Fruit fly (Drosophila melanogaster) whole organism, embryonic: ENCODE results near the gene CG13924.
A peak's percentile ranks its signal among the peaks of the same experiment; 100 is the strongest.

ENCODE experiments used
- Bgb ChIP-seq: fragments of 200-800 bp; sonication (Bioruptor generic); IDR thresholded peaks from 2 replicates; pipeline ENCODE4 v1.3.6; 2022; ENCODE audit warnings: missing biosample characterization, missing genetic modification characterization; ENCODE audit not compliant: partially characterized antibody
- CG11247 ChIP-seq: fragments of 200-800 bp; sonication (Bioruptor generic); IDR thresholded peaks from 2 replicates; pipeline ENCODE4 v1.3.6; 2022; ENCODE audit warnings: missing biosample characterization, missing genetic modification characterization
- CG12659 ChIP-seq: fragments of 200-800 bp; sonication (Bioruptor generic); optimal IDR thresholded peaks from 3 replicates; lab custom pipeline; 2017; ENCODE audit warnings: mild to moderate bottlenecking, missing biosample characterization, missing genetic modification reagents, missing genetic modification characterization
- CG13894 ChIP-seq: fragments of 200-800 bp; sonication (Bioruptor generic); optimal IDR thresholded peaks from 3 replicates; lab custom pipeline; 2018; ENCODE audit warnings: missing biosample characterization, mild to moderate bottlenecking, missing genetic modification characterization, moderate library complexity
- CG1603 ChIP-seq: fragments of 200-800 bp; sonication (Bioruptor generic); optimal IDR thresholded peaks from 2 replicates; lab custom pipeline; 2019; ENCODE audit warnings: missing biosample characterization, mild to moderate bottlenecking, missing genetic modification characterization, moderate library complexity
- CG16813 ChIP-seq: fragments of 200-800 bp; sonication (Bioruptor generic); IDR thresholded peaks from 3 replicates; pipeline ENCODE4 v1.3.6; 2022; ENCODE audit warnings: missing biosample characterization, missing genetic modification characterization; ENCODE audit not compliant: partially characterized antibody
- CG16863 ChIP-seq: fragments of 200-800 bp; sonication (Bioruptor generic); optimal IDR thresholded peaks from 3 replicates; lab custom pipeline; 2016; ENCODE audit warnings: missing biosample characterization, missing genetic modification characterization
- CG17359 ChIP-seq: fragments of 200-800 bp; sonication (Bioruptor generic); optimal IDR thresholded peaks from 3 replicates; lab custom pipeline; 2018; ENCODE audit warnings: missing biosample characterization, mild to moderate bottlenecking, missing genetic modification characterization, moderate library complexity
- CG30431 ChIP-seq: fragments of 200-800 bp; sonication (Bioruptor generic); optimal IDR thresholded peaks from 2 replicates; lab custom pipeline; 2017; ENCODE audit warnings: missing biosample characterization, missing genetic modification characterization
- CG31388 ChIP-seq: fragments of 200-800 bp; sonication (Bioruptor generic); optimal IDR thresholded peaks from 2 replicates; lab custom pipeline; 2016; ENCODE audit warnings: missing biosample characterization, missing genetic modification characterization
- CG3407 ChIP-seq: fragments of 200-800 bp; sonication (Bioruptor generic); optimal IDR thresholded peaks from 2 replicates; lab custom pipeline; 2018; ENCODE audit warnings: missing biosample characterization, mild to moderate bottlenecking, missing genetic modification characterization
- CG34224 ChIP-seq: fragments of 200-800 bp; sonication (Bioruptor generic); IDR thresholded peaks from 3 replicates; pipeline ENCODE4 v1.3.6; 2022; ENCODE audit warnings: missing biosample characterization, missing genetic modification characterization; ENCODE audit not compliant: partially characterized antibody
- CG42726 ChIP-seq: fragments of 200-800 bp; sonication (Bioruptor generic); IDR thresholded peaks from 2 replicates; pipeline ENCODE4 v1.3.6; 2022; ENCODE audit warnings: missing biosample characterization, missing genetic modification characterization; ENCODE audit not compliant: partially characterized antibody
- CG4328 ChIP-seq: fragments of 200-800 bp; sonication (Bioruptor generic); optimal IDR thresholded peaks from 3 replicates; lab custom pipeline; 2017; ENCODE audit warnings: missing biosample characterization, missing genetic modification reagents, missing genetic modification characterization
- CG6791 ChIP-seq: fragments of 200-800 bp; sonication (Bioruptor generic); IDR thresholded peaks from 3 replicates; pipeline ENCODE4 v1.3.6; 2022; ENCODE audit warnings: missing biosample characterization, missing genetic modification characterization; ENCODE audit not compliant: partially characterized antibody
- CG8281 ChIP-seq: fragments of 200-800 bp; sonication (Bioruptor generic); optimal IDR thresholded peaks from 2 replicates; lab custom pipeline; 2018; ENCODE audit warnings: missing biosample characterization, mild to moderate bottlenecking, missing genetic modification characterization, moderate library complexity
- CG8290 ChIP-seq, 3 experiments: fragments of 200-800 bp; sonication (Bioruptor generic); optimal IDR thresholded peaks; 2 replicates each; lab custom pipeline; 2016 to 2019; ENCODE audit warnings: missing biosample characterization in 3 of 3, missing genetic modification characterization in 3 of 3, mild to moderate bottlenecking in 2 of 3, moderate library complexity in 1 of 3
- CG8478 ChIP-seq: fragments of >200 bp; optimal IDR thresholded peaks from 2 replicates; lab custom pipeline; 2018
- CG8924 ChIP-seq: fragments of 200-800 bp; optimal IDR thresholded peaks from 3 replicates; lab custom pipeline; 2019; ENCODE audit warnings: missing biosample characterization, mild to moderate bottlenecking, missing genetic modification characterization, moderate library complexity
- CG9727 ChIP-seq: fragments of 200-800 bp; sonication (Bioruptor generic); optimal IDR thresholded peaks from 3 replicates; lab custom pipeline; 2017; ENCODE audit warnings: missing biosample characterization, mild to moderate bottlenecking, missing genetic modification characterization
- CG9797 ChIP-seq: fragments of 200-800 bp; sonication (Bioruptor generic); optimal IDR thresholded peaks from 3 replicates; lab custom pipeline; 2018; ENCODE audit warnings: missing biosample characterization, mild to moderate bottlenecking, missing genetic modification characterization
- D19A ChIP-seq: fragments of 200-800 bp; optimal IDR thresholded peaks from 3 replicates; lab custom pipeline; 2019; ENCODE audit warnings: missing biosample characterization, mild to moderate bottlenecking, missing genetic modification characterization, moderate library complexity
- Dip2 ChIP-seq: fragments of 200-800 bp; sonication (Bioruptor generic); IDR thresholded peaks from 2 replicates; pipeline ENCODE4 v1.3.6; 2022; ENCODE audit warnings: missing biosample characterization, missing genetic modification characterization
- Dp ChIP-seq: fragments of 200-800 bp; sonication (Bioruptor generic); optimal IDR thresholded peaks from 2 replicates; lab custom pipeline; 2018; ENCODE audit warnings: missing biosample characterization, mild to moderate bottlenecking, missing genetic modification characterization, moderate library complexity
- Fer3 ChIP-seq: fragments of 200-800 bp; sonication (Bioruptor generic); optimal IDR thresholded peaks from 2 replicates; lab custom pipeline; 2018; ENCODE audit warnings: missing biosample characterization, mild to moderate bottlenecking, missing genetic modification characterization, moderate library complexity
- HLH4C ChIP-seq: fragments of 200-800 bp; sonication (Bioruptor generic); IDR thresholded peaks from 3 replicates; pipeline ENCODE4 v1.3.6; 2022; ENCODE audit warnings: missing biosample characterization, missing genetic modification characterization; ENCODE audit not compliant: partially characterized antibody
- HLH54F ChIP-seq: fragments of 200-800 bp; sonication (Bioruptor generic); optimal IDR thresholded peaks from 3 replicates; lab custom pipeline; 2016; ENCODE audit warnings: missing biosample characterization, missing genetic modification characterization
- Hey ChIP-seq: fragments of 200-800 bp; sonication (Bioruptor generic); optimal IDR thresholded peaks from 3 replicates; lab custom pipeline; 2018; ENCODE audit warnings: missing biosample characterization, mild to moderate bottlenecking, missing genetic modification characterization
- Hr3 ChIP-seq: fragments of 200-800 bp; sonication (Bioruptor generic); optimal IDR thresholded peaks from 3 replicates; lab custom pipeline; 2016; ENCODE audit warnings: missing biosample characterization, missing genetic modification characterization
- Mad ChIP-seq: fragments of 200-800 bp; sonication (Bioruptor generic); optimal IDR thresholded peaks from 2 replicates; lab custom pipeline; 2016; ENCODE audit warnings: missing biosample characterization, missing genetic modification characterization
- NK7.1 ChIP-seq: fragments of 200-800 bp; sonication (Bioruptor generic); optimal IDR thresholded peaks from 3 replicates; lab custom pipeline; 2016; ENCODE audit warnings: missing biosample characterization, missing genetic modification characterization
- Nf-YB ChIP-seq: fragments of 200-800 bp; sonication (Bioruptor generic); optimal IDR thresholded peaks from 3 replicates; lab custom pipeline; 2019; ENCODE audit warnings: missing biosample characterization, mild to moderate bottlenecking, missing genetic modification characterization, moderate library complexity
- Poxn ChIP-seq: fragments of 200-800 bp; sonication (Bioruptor generic); IDR thresholded peaks from 2 replicates; pipeline ENCODE4 v1.3.6; 2022; ENCODE audit warnings: missing biosample characterization, missing genetic modification characterization
- Sry-δ ChIP-seq: fragments of 200-800 bp; sonication (Bioruptor generic); optimal IDR thresholded peaks from 2 replicates; lab custom pipeline; 2016; ENCODE audit warnings: missing biosample characterization, missing genetic modification characterization
- Ssrp ChIP-seq: fragments of 200-800 bp; sonication (Bioruptor generic); optimal IDR thresholded peaks from 2 replicates; lab custom pipeline; 2018; ENCODE audit warnings: missing biosample characterization, mild to moderate bottlenecking, missing genetic modification characterization, moderate library complexity
- Xrp1 ChIP-seq: fragments of 200-800 bp; sonication (Bioruptor generic); IDR thresholded peaks from 2 replicates; pipeline ENCODE4 v1.3.6; 2022; ENCODE audit warnings: missing biosample characterization, missing genetic modification characterization
- bab2 ChIP-seq: fragments of 200-800 bp; sonication (Bioruptor generic); optimal IDR thresholded peaks from 2 replicates; lab custom pipeline; 2016; ENCODE audit warnings: missing biosample characterization, missing genetic modification characterization
- caup ChIP-seq: fragments of 200-800 bp; sonication (Bioruptor generic); optimal IDR thresholded peaks from 3 replicates; lab custom pipeline; 2017; ENCODE audit warnings: missing biosample characterization, mild to moderate bottlenecking, missing genetic modification characterization, moderate library complexity; ENCODE audit not compliant: severe bottlenecking
- en ChIP-seq: fragments of 200-800 bp; sonication (Bioruptor generic); optimal IDR thresholded peaks from 2 replicates; lab custom pipeline; 2016; ENCODE audit warnings: missing biosample characterization, missing genetic modification characterization
- fd102C ChIP-seq: fragments of 200-800 bp; sonication (Bioruptor generic); optimal IDR thresholded peaks from 2 replicates; lab custom pipeline; 2018; ENCODE audit warnings: missing biosample characterization, mild to moderate bottlenecking, missing genetic modification characterization, moderate library complexity
- gcm ChIP-seq: fragments of 200-800 bp; sonication (Bioruptor generic); optimal IDR thresholded peaks from 2 replicates; lab custom pipeline; 2019; ENCODE audit warnings: missing biosample characterization, mild to moderate bottlenecking, missing genetic modification characterization, moderate library complexity
- gem ChIP-seq: fragments of 200-800 bp; sonication (Bioruptor generic); optimal IDR thresholded peaks from 2 replicates; lab custom pipeline; 2019; ENCODE audit warnings: missing biosample characterization, mild to moderate bottlenecking, missing genetic modification characterization, moderate library complexity
- ham ChIP-seq: fragments of 200-800 bp; sonication (Bioruptor generic); IDR thresholded peaks from 2 replicates; pipeline ENCODE4 v1.3.6; 2022; ENCODE audit warnings: missing biosample characterization, missing genetic modification characterization
- jumu ChIP-seq: fragments of 200-800 bp; sonication (Bioruptor generic); optimal IDR thresholded peaks from 3 replicates; lab custom pipeline; 2016; ENCODE audit warnings: missing biosample characterization, missing genetic modification characterization
- ro ChIP-seq: fragments of 200-800 bp; sonication (Bioruptor generic); IDR thresholded peaks from 2 replicates; pipeline ENCODE4 v1.3.6; 2022; ENCODE audit warnings: missing biosample characterization, missing genetic modification characterization
- sens ChIP-seq: fragments of 200-800 bp; sonication (Bioruptor generic); peaks from one replicate; lab custom pipeline; 2016; ENCODE audit warnings: missing biosample characterization, missing genetic modification characterization
- tup ChIP-seq: fragments of 200-800 bp; sonication (Bioruptor generic); optimal IDR thresholded peaks from 2 replicates; lab custom pipeline; 2016; ENCODE audit warnings: missing biosample characterization, mild to moderate bottlenecking, missing genetic modification characterization, moderate library complexity
- vnd ChIP-seq: fragments of 200-800 bp; sonication (Bioruptor generic); IDR thresholded peaks from 3 replicates; pipeline ENCODE4 v1.3.6; 2022; ENCODE audit warnings: missing biosample characterization, missing genetic modification characterization; ENCODE audit not compliant: partially characterized antibody

Gene CG13924

dm6 chr3L:1861794-1862447 is 7.9 kb upstream of the CG13924 start, which contains the start of gene Rap1 (continued):
- TF ChIP-seq CG6791 (GFP tag; lab: Robert Waterston, UW) (peak; percentile 95), CG4328 (GFP tag; lab: Kevin White, UChicago) (peak; percentile 62), en (GFP tag; lab: Kevin White, UChicago) (no peak), CG17359 (tag; lab: Kevin White, UChicago) (peak; percentile 21), CG1603 (tag; lab: Kevin White, UChicago) (peak; percentile 42), CG16863 (GFP tag; lab: Kevin White, UChicago) (peak; percentile 25), CG8478 (lab: Kevin White, UChicago) (peak; percentile 47), Mad (GFP tag; lab: Kevin White, UChicago) (peak; percentile 2), bab2 (GFP tag; lab: Kevin White, UChicago) (peak; percentile 42), CG31388 (GFP tag; lab: Kevin White, UChicago) (no peak), CG3407 (peak; percentile 4), caup (GFP tag; lab: Kevin White, UChicago) (no peak), jumu (peak; percentile 69), HLH54F (GFP tag; lab: Kevin White, UChicago) (peak; percentile 49), CG30431 (GFP tag; lab: Kevin White, UChicago) (no peak), Dip2 (GFP tag; lab: Robert Waterston, UW) (no peak), CG9727 (GFP tag; lab: Kevin White, UChicago) (peak; percentile 86), Nf-YB (GFP tag; lab: Kevin White, UChicago) (no peak), CG8290 (GFP tag; optimal IDR thresholded peaks at IDR 0.05; lab: Kevin White, UChicago) (peak; percentile 85), CG8290 (tag; optimal IDR thresholded peaks at IDR 0.05; lab: Kevin White, UChicago) (peak in 1 of 2 experiments; percentile 55), Hey (tag; lab: Kevin White, UChicago) (no peak), Ssrp (tag; lab: Kevin White, UChicago) (no peak), CG13894 (peak; percentile 40), fd102C (no peak), Poxn (GFP tag; lab: Robert Waterston, UW) (0 out of 2 replicates have a peak, but pooled peaks have one; percentile 26), NK7.1 (peak; percentile 52), vnd (GFP tag; lab: Robert Waterston, UW) (peak; percentile 92), CG34224 (GFP tag; lab: Robert Waterston, UW) (peak; percentile 85), HLH4C (peak; percentile 90), CG11247 (GFP tag; lab: Robert Waterston, UW) (peak; percentile 84), CG9797 (GFP tag; lab: Kevin White, UChicago) (peak; percentile 18), Hr3 (peak; percentile 54), ro (GFP tag; lab: Robert Waterston, UW) (no peak), Xrp1 (peak; percentile 69), tup (GFP tag; lab: Kevin White, UChicago) (no peak), Sry-δ (GFP tag; lab: Kevin White, UChicago) (peak; percentile 88), gem (tag; lab: Kevin White, UChicago) (peak; percentile 59), Dp (GFP tag; lab: Kevin White, UChicago) (peak; percentile 25), sens (GFP tag; lab: Kevin White, UChicago) (peak; percentile 85), gcm (GFP tag; lab: Kevin White, UChicago) (peak; percentile 55), CG8281 (tag; lab: Kevin White, UChicago) (no peak), D19A (peak; percentile 36), CG8924 (no peak), CG16813 (peak; percentile 97), Bgb (GFP tag; lab: Robert Waterston, UW) (peak; percentile 94), CG12659 (GFP tag; lab: Kevin White, UChicago) (peak; percentile 64), Fer3 (tag; lab: Kevin White, UChicago) (peak; percentile 65), ham (GFP tag; lab: Robert Waterston, UW) (peak; percentile 7; the same call in 1 of the 2 replicates), CG42726 (peak; percentile 96)
